Fruit fly (Drosophila melanogaster) whole organism, embryonic: ENCODE measurements around the gene LUBEL.

ENCODE experiments used
- Asciz ChIP-seq: fragments of 200-800 bp; sonication (Bioruptor generic); optimal IDR thresholded peaks from 2 replicates; lab custom pipeline; 2017; ENCODE audit warnings: missing biosample characterization, mild to moderate bottlenecking, missing genetic modification characterization, missing genetic modification reagents
- Bdp1 ChIP-seq: fragments of 200-800 bp; sonication (Bioruptor generic); optimal IDR thresholded peaks from 3 replicates; lab custom pipeline; 2016; ENCODE audit warnings: missing biosample characterization, missing genetic modification characterization
- CG10274 ChIP-seq: fragments of 200-800 bp; sonication (Bioruptor generic); optimal IDR thresholded peaks from 3 replicates; lab custom pipeline; 2017; ENCODE audit warnings: missing biosample characterization, mild to moderate bottlenecking, missing genetic modification characterization
- CG10462 ChIP-seq: fragments of 200-800 bp; sonication (Bioruptor generic); optimal IDR thresholded peaks from 2 replicates; lab custom pipeline; 2016; ENCODE audit warnings: missing biosample characterization, missing genetic modification characterization
- CG11456 ChIP-seq: fragments of 200-800 bp; sonication (Bioruptor generic); IDR thresholded peaks from 3 replicates; pipeline ENCODE4 v1.3.6; 2022; ENCODE audit warnings: missing biosample characterization, missing genetic modification characterization
- CG12391 ChIP-seq: fragments of 200-800 bp; sonication (Bioruptor generic); optimal IDR thresholded peaks from 3 replicates; lab custom pipeline; 2018; ENCODE audit warnings: missing biosample characterization, mild to moderate bottlenecking, missing genetic modification characterization, moderate library complexity
- CG13287 ChIP-seq: fragments of 200-800 bp; sonication (Bioruptor generic); IDR thresholded peaks from 2 replicates; pipeline ENCODE4 v1.3.6; 2022; ENCODE audit warnings: missing biosample characterization, missing genetic modification characterization; ENCODE audit not compliant: partially characterized antibody
- CG15514 ChIP-seq: fragments of 200-800 bp; sonication (Bioruptor generic); optimal IDR thresholded peaks from 3 replicates; lab custom pipeline; 2017; ENCODE audit warnings: missing biosample characterization, missing genetic modification characterization, mild to moderate bottlenecking, moderate library complexity, missing genetic modification reagents
- CG17359 ChIP-seq: fragments of 200-800 bp; sonication (Bioruptor generic); optimal IDR thresholded peaks from 3 replicates; lab custom pipeline; 2018; ENCODE audit warnings: missing biosample characterization, mild to moderate bottlenecking, missing genetic modification characterization, moderate library complexity
- CG31441 ChIP-seq: fragments of 200-800 bp; sonication (Bioruptor generic); IDR thresholded peaks from 2 replicates; pipeline ENCODE4 v1.3.6; 2022; ENCODE audit warnings: missing biosample characterization, missing genetic modification characterization
- CG32772 ChIP-seq: fragments of 200-800 bp; sonication (Bioruptor generic); IDR thresholded peaks from 2 replicates; pipeline ENCODE4 v1.3.6; 2022; ENCODE audit warnings: missing biosample characterization, missing genetic modification characterization
- CG3847 ChIP-seq: fragments of 200-800 bp; sonication (Bioruptor generic); IDR thresholded peaks from 2 replicates; pipeline ENCODE4 v1.3.6; 2022; ENCODE audit warnings: missing biosample characterization, missing genetic modification characterization
- CG4617 ChIP-seq: fragments of 200-800 bp; sonication (Bioruptor generic); optimal IDR thresholded peaks from 3 replicates; lab custom pipeline; 2016; ENCODE audit warnings: missing biosample characterization, missing genetic modification characterization, borderline replicate concordance
- CG6272 ChIP-seq: fragments of 200-800 bp; sonication (Bioruptor generic); IDR thresholded peaks from 2 replicates; pipeline ENCODE4 v1.3.6; 2022; ENCODE audit warnings: missing biosample characterization, missing genetic modification characterization
- CG6654 ChIP-seq: fragments of 200-800 bp; sonication (Bioruptor generic); optimal IDR thresholded peaks from 2 replicates; lab custom pipeline; 2017; ENCODE audit warnings: missing biosample characterization, mild to moderate bottlenecking, missing genetic modification characterization
- CG6791 ChIP-seq: fragments of 200-800 bp; sonication (Bioruptor generic); IDR thresholded peaks from 3 replicates; pipeline ENCODE4 v1.3.6; 2022; ENCODE audit warnings: missing biosample characterization, missing genetic modification characterization; ENCODE audit not compliant: partially characterized antibody
- CG7963 ChIP-seq: fragments of 200-800 bp; sonication (Bioruptor generic); IDR thresholded peaks from 3 replicates; pipeline ENCODE4 v1.3.6; 2022; ENCODE audit warnings: missing biosample characterization, missing genetic modification characterization; ENCODE audit not compliant: partially characterized antibody
- CG8944 ChIP-seq: fragments of 200-800 bp; sonication (Bioruptor generic); optimal IDR thresholded peaks from 3 replicates; lab custom pipeline; 2016; ENCODE audit warnings: missing biosample characterization, missing genetic modification characterization
- CG9437 ChIP-seq: fragments of 200-800 bp; sonication (Bioruptor generic); optimal IDR thresholded peaks from 2 replicates; lab custom pipeline; 2018; ENCODE audit warnings: missing biosample characterization, mild to moderate bottlenecking, missing genetic modification characterization
- CG9932 ChIP-seq: fragments of 200-800 bp; sonication (Bioruptor generic); IDR thresholded peaks from 2 replicates; pipeline ENCODE4 v1.3.6; 2022; ENCODE audit warnings: missing biosample characterization, missing genetic modification characterization
- CrebB ChIP-seq: fragments of 200-800 bp; sonication (Bioruptor generic); optimal IDR thresholded peaks from 3 replicates; lab custom pipeline; 2018; ENCODE audit warnings: missing biosample characterization, mild to moderate bottlenecking, missing genetic modification characterization
- Dip3 ChIP-seq: fragments of 200-800 bp; sonication (Bioruptor generic); optimal IDR thresholded peaks from 3 replicates; lab custom pipeline; 2016; ENCODE audit warnings: missing biosample characterization, missing genetic modification characterization
- Dll ChIP-seq: fragments of 200-800 bp; sonication (Bioruptor generic); IDR thresholded peaks from 4 replicates; pipeline ENCODE4 v1.3.6; 2022; ENCODE audit warnings: missing biosample characterization, missing genetic modification characterization; ENCODE audit not compliant: partially characterized antibody
- Doc3 ChIP-seq: fragments of 200-800 bp; sonication (Bioruptor generic); IDR thresholded peaks from 3 replicates; pipeline ENCODE4 v1.3.6; 2022; ENCODE audit warnings: missing biosample characterization, missing genetic modification characterization; ENCODE audit not compliant: partially characterized antibody
- Dp ChIP-seq: fragments of 200-800 bp; sonication (Bioruptor generic); optimal IDR thresholded peaks from 2 replicates; lab custom pipeline; 2018; ENCODE audit warnings: missing biosample characterization, mild to moderate bottlenecking, missing genetic modification characterization, moderate library complexity
- Eip74EF ChIP-seq, 2 experiments: fragments of 200-800 bp in 1 of 2; fragments of >200 bp in 1 of 2; sonication (Bioruptor generic) in 1 of 2; optimal IDR thresholded peaks; 2 replicates each; lab custom pipeline; 2017 to 2019; ENCODE audit warnings: missing biosample characterization in 2 of 2, missing genetic modification characterization in 2 of 2, mild to moderate bottlenecking in 1 of 2, moderate library complexity in 1 of 2
- Fer1 ChIP-seq: fragments of 200-800 bp; sonication (Bioruptor generic); optimal IDR thresholded peaks from 2 replicates; lab custom pipeline; 2017; ENCODE audit warnings: missing biosample characterization, mild to moderate bottlenecking, missing genetic modification characterization
- HLH4C ChIP-seq: fragments of 200-800 bp; sonication (Bioruptor generic); IDR thresholded peaks from 3 replicates; pipeline ENCODE4 v1.3.6; 2022; ENCODE audit warnings: missing biosample characterization, missing genetic modification characterization; ENCODE audit not compliant: partially characterized antibody
- HmgZ ChIP-seq: fragments of 200-800 bp; sonication (Bioruptor generic); optimal IDR thresholded peaks from 2 replicates; lab custom pipeline; 2018; ENCODE audit warnings: missing biosample characterization, mild to moderate bottlenecking, missing genetic modification characterization
- Max ChIP-seq: fragments of 200-800 bp; sonication (Bioruptor generic); optimal IDR thresholded peaks from 2 replicates; lab custom pipeline; 2016; ENCODE audit warnings: missing biosample characterization, mild to moderate bottlenecking, missing genetic modification characterization
- Scr ChIP-seq: fragments of 200-800 bp; sonication (Bioruptor generic); IDR thresholded peaks from 2 replicates; pipeline ENCODE4 v1.3.6; 2022; ENCODE audit warnings: missing biosample characterization, missing genetic modification characterization; ENCODE audit not compliant: partially characterized antibody
- Ssrp ChIP-seq: fragments of 200-800 bp; sonication (Bioruptor generic); optimal IDR thresholded peaks from 2 replicates; lab custom pipeline; 2018; ENCODE audit warnings: missing biosample characterization, mild to moderate bottlenecking, missing genetic modification characterization, moderate library complexity
- ap ChIP-seq: fragments of 200-800 bp; sonication (Bioruptor generic); IDR thresholded peaks from 2 replicates; pipeline ENCODE4 v1.3.6; 2022; ENCODE audit warnings: missing biosample characterization, missing genetic modification characterization
- dan ChIP-seq: fragments of 200-800 bp; sonication (Bioruptor generic); IDR thresholded peaks from 2 replicates; pipeline ENCODE4 v1.3.6; 2022; ENCODE audit warnings: missing biosample characterization, missing genetic modification characterization
- fd96Cb ChIP-seq: fragments of 200-800 bp; sonication (Bioruptor generic); optimal IDR thresholded peaks from 2 replicates; lab custom pipeline; 2018; ENCODE audit warnings: missing biosample characterization, mild to moderate bottlenecking, missing genetic modification characterization, moderate library complexity
- grn ChIP-seq: fragments of 200-800 bp; sonication (Bioruptor generic); optimal IDR thresholded peaks from 3 replicates; lab custom pipeline; 2017; ENCODE audit warnings: missing biosample characterization, missing genetic modification characterization
- jigr1 ChIP-seq: fragments of 200-800 bp; sonication (Bioruptor generic); IDR thresholded peaks from 3 replicates; pipeline ENCODE4 v1.3.6; 2022; ENCODE audit warnings: missing biosample characterization, missing genetic modification characterization
- jumu ChIP-seq: fragments of 200-800 bp; sonication (Bioruptor generic); optimal IDR thresholded peaks from 3 replicates; lab custom pipeline; 2016; ENCODE audit warnings: missing biosample characterization, missing genetic modification characterization
- kah ChIP-seq: fragments of 200-800 bp; sonication (Bioruptor generic); optimal IDR thresholded peaks from 2 replicates; lab custom pipeline; 2018; ENCODE audit warnings: missing biosample characterization, mild to moderate bottlenecking, missing genetic modification characterization
- pb ChIP-seq: fragments of 200-800 bp; sonication (Bioruptor generic); optimal IDR thresholded peaks from 3 replicates; lab custom pipeline; 2016; ENCODE audit warnings: missing biosample characterization, missing genetic modification characterization
- seq ChIP-seq: fragments of 200-800 bp; sonication (Bioruptor generic); IDR thresholded peaks from 2 replicates; pipeline ENCODE4 v1.3.6; 2022; ENCODE audit warnings: missing biosample characterization, missing genetic modification characterization
- so ChIP-seq: fragments of 200-800 bp; sonication (Bioruptor generic); IDR thresholded peaks from 3 replicates; pipeline ENCODE4 v1.3.6; 2022; ENCODE audit warnings: missing biosample characterization, missing genetic modification characterization
- sob ChIP-seq: fragments of 200-800 bp; sonication (Bioruptor generic); IDR thresholded peaks from 2 replicates; pipeline ENCODE4 v1.3.6; 2022; ENCODE audit warnings: missing biosample characterization, missing genetic modification characterization
- trem ChIP-seq: fragments of 200-800 bp; optimal IDR thresholded peaks from 3 replicates; lab custom pipeline; 2019; ENCODE audit warnings: missing biosample characterization, mild to moderate bottlenecking, missing genetic modification characterization, moderate library complexity
- tup ChIP-seq: fragments of 200-800 bp; sonication (Bioruptor generic); optimal IDR thresholded peaks from 2 replicates; lab custom pipeline; 2016; ENCODE audit warnings: missing biosample characterization, mild to moderate bottlenecking, missing genetic modification characterization, moderate library complexity
- unc-4 ChIP-seq: fragments of 200-800 bp; sonication (Bioruptor generic); IDR thresholded peaks from 2 replicates; pipeline ENCODE4 v1.3.6; 2022; ENCODE audit warnings: missing biosample characterization, missing genetic modification characterization; ENCODE audit not compliant: partially characterized antibody
- wek ChIP-seq: fragments of 200-800 bp; sonication (Bioruptor generic); optimal IDR thresholded peaks from 3 replicates; lab custom pipeline; 2018; ENCODE audit warnings: missing biosample characterization, mild to moderate bottlenecking, missing genetic modification characterization, moderate library complexity
- zen ChIP-seq: fragments of 200-800 bp; sonication (Bioruptor generic); optimal IDR thresholded peaks from 3 replicates; lab custom pipeline; 2018; ENCODE audit warnings: missing biosample characterization, mild to moderate bottlenecking, missing genetic modification characterization, moderate library complexity
- zen2 ChIP-seq: fragments of 200-800 bp; sonication (Bioruptor generic); IDR thresholded peaks from 3 replicates; pipeline ENCODE4 v1.3.6; 2022; ENCODE audit warnings: missing biosample characterization, missing genetic modification characterization; ENCODE audit not compliant: partially characterized antibody
- zfh2 ChIP-seq: fragments of 200-800 bp; sonication (Bioruptor generic); optimal IDR thresholded peaks from 2 replicates; lab custom pipeline; 2016; ENCODE audit warnings: missing biosample characterization, missing genetic modification characterization

The LUBEL gene

dm6 chr2L:6717460-6717859 is 55.1 kb downstream of the LUBEL start, which contains the start of gene Aatf (continued):
- no peak for TF ChIP-seq CG11456 (GFP tag; lab: Robert Waterston, UW)
- no peak for TF ChIP-seq wek (GFP tag; lab: Kevin White, UChicago)
- TF ChIP-seq Dll (GFP tag; lab: Robert Waterston, UW), result peak; percentile 89
- no peak for TF ChIP-seq zen
- peak; percentile 58 for TF ChIP-seq trem
- peak; percentile 32 for TF ChIP-seq HmgZ
- TF ChIP-seq CG12391 (tag; lab: Kevin White, UChicago), result no peak
- no peak for TF ChIP-seq seq
- no peak for TF ChIP-seq CrebB (tag; lab: Kevin White, UChicago)
- no peak for TF ChIP-seq CG6654
- TF ChIP-seq Bdp1, result no peak
- TF ChIP-seq zen2, result peak; percentile 77
- no peak for TF ChIP-seq grn (GFP tag; lab: Kevin White, UChicago)
- TF ChIP-seq fd96Cb, result no peak
- peak; percentile 71; the same call in 2 of the 3 replicates for TF ChIP-seq CG7963 (GFP tag; lab: Robert Waterston, UW)
- peak; percentile 78 for TF ChIP-seq CG6791 (GFP tag; lab: Robert Waterston, UW)
- no peak for TF ChIP-seq Asciz (GFP tag; lab: Kevin White, UChicago)
- TF ChIP-seq Eip74EF (GFP tag; optimal IDR thresholded peaks at IDR 0.05; lab: Kevin White, UChicago), result no peak
- no peak for TF ChIP-seq CG6272 (GFP tag; lab: Robert Waterston, UW)
- TF ChIP-seq CG3847 (GFP tag; lab: Robert Waterston, UW), result peak; percentile 36; the same call in 1 of the 2 replicates
- peak; percentile 96 for TF ChIP-seq Dp
- TF ChIP-seq CG17359 (tag; lab: Kevin White, UChicago), result no peak
- TF ChIP-seq CG9932 (GFP tag; lab: Robert Waterston, UW), result no peak; the same call in 1 of the 2 replicates
- peak; percentile 71 for TF ChIP-seq HLH4C (GFP tag; lab: Robert Waterston, UW)
- TF ChIP-seq jigr1 (GFP tag; lab: Robert Waterston, UW), result no peak
- TF ChIP-seq CG10462 (GFP tag; lab: Kevin White, UChicago), result no peak
- peak; percentile 71 for TF ChIP-seq CG15514 (GFP tag; lab: Kevin White, UChicago)
- no peak for TF ChIP-seq CG9437
- TF ChIP-seq so (GFP tag; lab: Robert Waterston, UW), result no peak
- peak; percentile 74 for TF ChIP-seq Doc3 (GFP tag; lab: Robert Waterston, UW)
- TF ChIP-seq Fer1 (GFP tag; lab: Kevin White, UChicago), result no peak
- TF ChIP-seq pb (GFP tag; lab: Kevin White, UChicago), result no peak
- TF ChIP-seq Dip3, result no peak
- no peak for TF ChIP-seq tup (GFP tag; lab: Kevin White, UChicago)
- peak; percentile 83 for TF ChIP-seq Scr (GFP tag; lab: Robert Waterston, UW)
- no peak for TF ChIP-seq CG8944 (GFP tag; lab: Kevin White, UChicago)
- TF ChIP-seq jumu (GFP tag; lab: Kevin White, UChicago), result no peak
- no peak for TF ChIP-seq CG10274 (GFP tag; lab: Kevin White, UChicago)
- peak; percentile 56 for TF ChIP-seq CG4617
- no peak for TF ChIP-seq sob (GFP tag; lab: Robert Waterston, UW)
- peak; percentile 89 for TF ChIP-seq unc-4 (GFP tag; lab: Robert Waterston, UW)
- no peak for TF ChIP-seq ap (GFP tag; lab: Robert Waterston, UW)
- no peak for TF ChIP-seq Ssrp (tag; lab: Kevin White, UChicago)
- TF ChIP-seq CG13287 (GFP tag; lab: Robert Waterston, UW), result peak; percentile 95
- no peak for TF ChIP-seq zfh2 (GFP tag; lab: Kevin White, UChicago)
- no peak for TF ChIP-seq CG32772 (GFP tag; lab: Robert Waterston, UW)
- no peak for TF ChIP-seq kah (GFP tag; lab: Kevin White, UChicago)
- TF ChIP-seq CG31441 (GFP tag; lab: Robert Waterston, UW), result no peak
- TF ChIP-seq Max (GFP tag; lab: Kevin White, UChicago), result peak; percentile 66
- no peak for TF ChIP-seq dan (GFP tag; lab: Robert Waterston, UW)
